Worm (Caenorhabditis elegans) whole organism, L3 larva: ENCODE results near the gene F59B10.2.

Experiments used
- aly-2 ChIP-seq: fragments of 150-350 bp; optimal IDR thresholded peaks from 2 replicates; lab custom pipeline; 2014; ENCODE audit warnings: missing biosample characterization, missing genetic modification characterization
- ama-1 ChIP-seq: fragments of 150-350 bp; optimal IDR thresholded peaks from 2 replicates; lab custom pipeline; 2018
- ceh-16 ChIP-seq: sonication (generic microtip); optimal IDR thresholded peaks from 2 replicates; lab custom pipeline; 2017; ENCODE audit warnings: missing biosample characterization, missing genetic modification characterization
- jun-1 ChIP-seq: fragments of 150-350 bp; optimal IDR thresholded peaks from 2 replicates; lab custom pipeline; 2014; ENCODE audit warnings: missing biosample characterization, missing genetic modification reagents, missing genetic modification characterization
- lin-15B ChIP-seq: fragments of 150-350 bp; optimal IDR thresholded peaks from 2 replicates; lab custom pipeline; 2014; ENCODE audit warnings: missing biosample characterization, missing genetic modification characterization
- lin-39 ChIP-seq: fragments of 150-350 bp; optimal IDR thresholded peaks from 2 replicates; lab custom pipeline; 2018; ENCODE audit warnings: missing biosample characterization, missing genetic modification reagents, missing genetic modification characterization
- nhr-25 ChIP-seq: sonication (generic microtip); optimal IDR thresholded peaks from 2 replicates; lab custom pipeline; 2017; ENCODE audit warnings: missing biosample characterization, missing genetic modification characterization
- nhr-28 ChIP-seq: fragments of 150-350 bp; optimal IDR thresholded peaks from 2 replicates; lab custom pipeline; 2014; ENCODE audit warnings: missing biosample characterization, missing genetic modification characterization
- nhr-77 ChIP-seq: fragments of 150-350 bp; optimal IDR thresholded peaks from 2 replicates; lab custom pipeline; 2014; ENCODE audit warnings: missing biosample characterization, missing genetic modification characterization
- pqm-1 ChIP-seq: fragments of 150-350 bp; optimal IDR thresholded peaks from 2 replicates; lab custom pipeline; 2017; ENCODE audit warnings: missing biosample characterization, missing genetic modification characterization, inconsistent platforms
- snpc-4 ChIP-seq: fragments of 150-350 bp; optimal IDR thresholded peaks from 2 replicates; lab custom pipeline; 2014; ENCODE audit warnings: missing biosample characterization, missing genetic modification characterization
- tbx-2 ChIP-seq: sonication (generic microtip); optimal IDR thresholded peaks from 2 replicates; lab custom pipeline; 2016; ENCODE audit warnings: mild to moderate bottlenecking, missing genetic modification characterization, missing compliant biosample characterization
- unc-39 ChIP-seq: sonication (generic microtip); optimal IDR thresholded peaks from 4 replicates; lab custom pipeline; 2017; ENCODE audit warnings: missing biosample characterization, missing genetic modification characterization

DNA sequence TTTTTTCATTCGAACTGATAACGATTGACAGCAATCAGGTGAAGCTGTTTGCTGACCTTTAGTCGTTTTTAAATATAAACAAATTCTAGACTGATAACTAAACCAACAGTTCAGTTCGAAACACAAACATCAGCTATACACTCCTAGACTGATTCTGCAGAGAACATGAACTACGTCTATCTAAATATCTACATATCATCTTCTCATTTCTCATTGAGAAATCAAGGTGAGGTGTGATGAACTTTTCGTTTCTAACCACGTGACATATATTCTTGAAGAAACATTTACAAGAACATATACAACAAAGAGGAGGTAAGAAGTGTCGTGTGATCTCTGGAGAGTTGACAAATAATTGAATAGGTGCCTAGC is 47.5 kb upstream of the F59B10.2 start:
- TF ChIP-seq tbx-2 (tag; lab: Kevin White, UChicago) (no peak), nhr-77 (tag; lab: Kevin White, UChicago) (no peak), lin-39 (no peak), lin-15B (tag; lab: Kevin White, UChicago) (no peak), pqm-1 (tag; lab: Kevin White, UChicago) (peak; percentile 51), aly-2 (no peak), jun-1 (tag; lab: Kevin White, UChicago) (peak; percentile 43), nhr-25 (tag; lab: Kevin White, UChicago) (peak; percentile 93), snpc-4 (tag; lab: Kevin White, UChicago) (no peak), nhr-28 (no peak), ceh-16 (tag; lab: Kevin White, UChicago) (no peak), unc-39 (no peak), ama-1 (lab: Kevin White, UChicago) (no peak)
